In the genomic region with DNA sequence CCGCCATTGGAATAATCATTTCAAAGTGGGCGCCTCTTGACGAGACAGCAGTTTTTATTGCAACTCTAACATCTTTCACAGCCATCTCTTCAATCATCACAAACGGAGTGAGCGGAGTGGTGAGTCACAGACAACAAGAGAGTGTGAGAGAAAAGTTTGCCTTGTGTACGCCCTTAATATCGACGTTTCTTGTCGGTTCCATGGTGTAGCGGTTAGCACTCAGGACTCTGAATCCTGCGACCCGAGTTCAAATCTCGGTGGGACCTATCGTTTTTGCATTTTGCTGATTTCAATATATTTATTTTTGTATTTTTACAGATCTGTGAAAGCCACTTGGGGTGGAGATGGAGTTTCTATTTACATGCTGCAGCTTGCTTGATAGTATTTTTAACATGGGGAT, we compare ENCODE assay signal across 4 worm cellular contexts.
A peak's percentile ranks its signal among the peaks of the same experiment; 100 is the strongest.
TF ChIP-seq lines count a peak whose summit lies in the region.

No protein-coding gene starts in this region.

TF ChIP-seq in whole organism, L2 larva, 48 proteins besides CTCF, POLR2A, EP300 and RAD21 (continues in another document):
- TF ChIP-seq nhr-25 (tag; optimal IDR thresholded peaks at IDR 0.05; lab: Kevin White, UChicago), result peak; percentile 26
- TF ChIP-seq sem-4 (tag; optimal IDR thresholded peaks at IDR 0.05; lab: Kevin White, UChicago), result no peak
- TF ChIP-seq ztf-4 (tag; optimal IDR thresholded peaks at IDR 0.05; lab: Kevin White, UChicago), result no peak
- TF ChIP-seq mab-5 (tag; optimal IDR thresholded peaks at IDR 0.05; lab: Kevin White, UChicago), result peak; percentile 27
- no peak for TF ChIP-seq nhr-129 (tag; optimal IDR thresholded peaks at IDR 0.05; lab: Kevin White, UChicago)
- TF ChIP-seq elt-3 (tag; optimal IDR thresholded peaks at IDR 0.05; lab: Kevin White, UChicago), result no peak
- TF ChIP-seq sma-9 (GFP tag; optimal IDR thresholded peaks at IDR 0.05; lab: Kevin White, UChicago), result peak; percentile 58
- no peak for TF ChIP-seq sma-9 (tag; optimal IDR thresholded peaks at IDR 0.05; lab: Kevin White, UChicago)
- peak; percentile 53 for TF ChIP-seq unc-55 (GFP tag; optimal IDR thresholded peaks at IDR 0.05; lab: Kevin White, UChicago)
- TF ChIP-seq nhr-23 (tag; optimal IDR thresholded peaks at IDR 0.05; lab: Kevin White, UChicago), result no peak
- no peak for TF ChIP-seq mdl-1 (tag; optimal IDR thresholded peaks at IDR 0.05; lab: Kevin White, UChicago)
- TF ChIP-seq nhr-10 (tag; optimal IDR thresholded peaks at IDR 0.05; lab: Kevin White, UChicago), result no peak
- TF ChIP-seq snpc-4 (tag; optimal IDR thresholded peaks at IDR 0.05; lab: Kevin White, UChicago), result no peak
- TF ChIP-seq zag-1 (tag; optimal IDR thresholded peaks at IDR 0.05; lab: Kevin White, UChicago), result no peak
- no peak for TF ChIP-seq ama-1 (optimal IDR thresholded peaks at IDR 0.05; lab: Kevin White, UChicago)
- TF ChIP-seq ztf-11 (tag; optimal IDR thresholded peaks at IDR 0.05; lab: Kevin White, UChicago), result no peak
- TF ChIP-seq Y55F3AM.14 (GFP tag; optimal IDR thresholded peaks at IDR 0.05; lab: Kevin White, UChicago), result peak; percentile 19
- no peak for TF ChIP-seq dmd-4 (tag; optimal IDR thresholded peaks at IDR 0.05; lab: Kevin White, UChicago)
- no peak for TF ChIP-seq nhr-77 (tag; optimal IDR thresholded peaks at IDR 0.05; lab: Kevin White, UChicago)
- peak; percentile 11 for TF ChIP-seq nhr-21 (tag; optimal IDR thresholded peaks at IDR 0.05; lab: Kevin White, UChicago)
- no peak for TF ChIP-seq nhr-12 (tag; optimal IDR thresholded peaks at IDR 0.05; lab: Kevin White, UChicago)
- TF ChIP-seq skn-1 (tag; optimal IDR thresholded peaks at IDR 0.05; lab: Kevin White, UChicago), result no peak
- no peak for TF ChIP-seq egl-27 (tag; optimal IDR thresholded peaks at IDR 0.05; lab: Kevin White, UChicago)

TF ChIP-seq in whole organism, L4 larva, 104 proteins besides CTCF, POLR2A, EP300 and RAD21 (continues in another document):
- TF ChIP-seq egl-43 (GFP tag; IDR thresholded peaks at IDR 0.05; lab: Robert Waterston, UW) (no peak), zag-1 (tag; optimal IDR thresholded peaks at IDR 0.05; lab: Kevin White, UChicago) (no peak), lin-1 (GFP tag; IDR thresholded peaks at IDR 0.05; lab: Robert Waterston, UW) (no peak), nhr-111 (GFP tag; optimal IDR thresholded peaks at IDR 0.05; lab: Kevin White, UChicago) (peak; percentile 64), daf-16 (GFP tag; optimal IDR thresholded peaks at IDR 0.05; lab: Kevin White, UChicago) (peak; percentile 6 to 34), daf-16 (tag; optimal IDR thresholded peaks at IDR 0.05; lab: Kevin White, UChicago) (peak; percentile 50), skn-1 (tag; optimal IDR thresholded peaks at IDR 0.05; lab: Kevin White, UChicago) (no peak), F49E8.2 (tag; optimal IDR thresholded peaks at IDR 0.05; lab: Kevin White, UChicago; ENCODE audit: borderline replicate concordance) (no peak), nhr-28 (tag; optimal IDR thresholded peaks at IDR 0.05; lab: Kevin White, UChicago) (no peak), F37D6.2 (tag; optimal IDR thresholded peaks at IDR 0.05; lab: Kevin White, UChicago) (peak; percentile 19), cey-2 (tag; optimal IDR thresholded peaks at IDR 0.05; lab: Kevin White, UChicago; ENCODE audit: borderline replicate concordance, insufficient read depth) (no peak), unc-39 (tag; optimal IDR thresholded peaks at IDR 0.05; lab: Kevin White, UChicago) (no peak), mdl-1 (tag; optimal IDR thresholded peaks at IDR 0.05; lab: Kevin White, UChicago) (no peak), sdz-12 (GFP tag; optimal IDR thresholded peaks at IDR 0.05; lab: Kevin White, UChicago) (no peak), nhr-6 (tag; optimal IDR thresholded peaks at IDR 0.05; lab: Kevin White, UChicago) (no peak), T26A8.4 (GFP tag; IDR thresholded peaks at IDR 0.05; lab: Robert Waterston, UW) (peak; percentile 70; the same call in 1 of the 2 replicates), nhr-77 (tag; optimal IDR thresholded peaks at IDR 0.05; lab: Kevin White, UChicago) (no peak), dmd-9 (GFP tag; IDR thresholded peaks at IDR 0.05; lab: Robert Waterston, UW) (no peak), lin-29 (GFP tag; IDR thresholded peaks at IDR 0.05; lab: Robert Waterston, UW) (no peak), aly-2 (tag; optimal IDR thresholded peaks at IDR 0.05; lab: Kevin White, UChicago) (no peak), attf-4 (tag; optimal IDR thresholded peaks at IDR 0.05; lab: Kevin White, UChicago) (no peak), egl-27 (tag; optimal IDR thresholded peaks at IDR 0.05; lab: Kevin White, UChicago) (no peak), hlh-11 (tag; optimal IDR thresholded peaks at IDR 0.05; lab: Kevin White, UChicago) (peak; percentile 49)

TF ChIP-seq in whole organism, late embryonic, 69 proteins besides CTCF, POLR2A, EP300 and RAD21 (continues in another document):
- TF ChIP-seq mec-3 (tag; optimal IDR thresholded peaks at IDR 0.05; lab: Kevin White, UChicago; ENCODE audit: borderline replicate concordance) (no peak), unc-86 (tag; optimal IDR thresholded peaks at IDR 0.05; lab: Kevin White, UChicago) (peak; percentile 34), ceh-45 (GFP tag; IDR thresholded peaks at IDR 0.05; lab: Robert Waterston, UW) (0 out of 2 replicates have a peak, but pooled peaks have one; percentile 64), eyg-1 (tag; optimal IDR thresholded peaks at IDR 0.05; lab: Kevin White, UChicago) (no peak), sox-2 (GFP tag; IDR thresholded peaks at IDR 0.05; lab: Robert Waterston, UW) (peak; percentile 22; the same call in 1 of the 2 replicates), tbx-2 (tag; optimal IDR thresholded peaks at IDR 0.05; lab: Kevin White, UChicago) (peak; percentile 45), hlh-13 (GFP tag; optimal IDR thresholded peaks at IDR 0.05; lab: Kevin White, UChicago) (peak; percentile 68), ceh-19 (GFP tag; optimal IDR thresholded peaks at IDR 0.05; lab: Kevin White, UChicago) (peak; percentile 63), sox-4 (tag; optimal IDR thresholded peaks at IDR 0.05; lab: Kevin White, UChicago) (peak; percentile 73), ceh-18 (tag; optimal IDR thresholded peaks at IDR 0.05; lab: Kevin White, UChicago) (peak; percentile 42), pros-1 (tag; optimal IDR thresholded peaks at IDR 0.05; lab: Kevin White, UChicago) (no peak), dve-1 (tag; optimal IDR thresholded peaks at IDR 0.05; lab: Kevin White, UChicago) (peak; percentile 30), elt-2 (tag; optimal IDR thresholded peaks at IDR 0.05; lab: Kevin White, UChicago) (peak; percentile 72), C38D4.7 (GFP tag; optimal IDR thresholded peaks at IDR 0.05; lab: Kevin White, UChicago) (no peak), nfya-1 (tag; optimal IDR thresholded peaks at IDR 0.05; lab: Kevin White, UChicago) (peak; percentile 20), unc-3 (GFP tag; conservative IDR thresholded peaks at IDR 0.05; lab: Robert Waterston, UW) (0 out of 2 replicates have a peak, but pooled peaks have one; percentile 41), unc-3 (tag; optimal IDR thresholded peaks at IDR 0.05; lab: Kevin White, UChicago) (no peak), unc-55 (GFP tag; optimal IDR thresholded peaks at IDR 0.05; lab: Kevin White, UChicago) (peak; percentile 5), ceh-34 (tag; optimal IDR thresholded peaks at IDR 0.05; lab: Kevin White, UChicago) (peak; percentile 48), ets-4 (tag; optimal IDR thresholded peaks at IDR 0.05; lab: Kevin White, UChicago) (no peak), hlh-8 (tag; optimal IDR thresholded peaks at IDR 0.05; lab: Kevin White, UChicago) (peak; percentile 19), T23F11.4 (GFP tag; optimal IDR thresholded peaks at IDR 0.05; lab: Kevin White, UChicago) (no peak), lim-6 (tag; optimal IDR thresholded peaks at IDR 0.05; lab: Kevin White, UChicago) (no peak), ttx-3 (tag; optimal IDR thresholded peaks at IDR 0.05; lab: Kevin White, UChicago) (peak; percentile 67)

TF ChIP-seq in whole organism, mixed stage, embryonic, 35 proteins besides CTCF, POLR2A, EP300 and RAD21:
- TF ChIP-seq ces-1 (GFP tag; optimal IDR thresholded peaks at IDR 0.05; lab: Kevin White, UChicago) (no peak), ham-2 (GFP tag; optimal IDR thresholded peaks at IDR 0.05; lab: Kevin White, UChicago) (no peak), nhr-12 (tag; optimal IDR thresholded peaks at IDR 0.05; lab: Kevin White, UChicago) (peak; percentile 12), mep-1 (tag; optimal IDR thresholded peaks at IDR 0.05; lab: Kevin White, UChicago) (peak; percentile 20), bed-3 (GFP tag; optimal IDR thresholded peaks at IDR 0.05; lab: Kevin White, UChicago) (peak; percentile 66), elt-3 (tag; optimal IDR thresholded peaks at IDR 0.05; lab: Kevin White, UChicago) (no peak), ceh-83 (GFP tag; optimal IDR thresholded peaks at IDR 0.05; lab: Kevin White, UChicago) (peak; percentile 45), snpc-4 (tag; optimal IDR thresholded peaks at IDR 0.05; lab: Kevin White, UChicago) (no peak), nhr-28 (tag; optimal IDR thresholded peaks at IDR 0.05; lab: Kevin White, UChicago) (no peak), ceh-43 (GFP tag; optimal IDR thresholded peaks at IDR 0.05; lab: Kevin White, UChicago) (peak; percentile 44), lsy-2 (tag; optimal IDR thresholded peaks at IDR 0.05; lab: Kevin White, UChicago) (peak; percentile 12)
